Worm (Caenorhabditis elegans) whole organism, L3 larva: Measurements from ENCODE around the gene irld-64.

ENCODE experiments used
- ZK546.5 ChIP-seq: sonication (generic microtip); optimal IDR thresholded peaks from 2 replicates; lab custom pipeline; 2017; ENCODE audit warnings: missing biosample characterization, missing genetic modification characterization
- ama-1 ChIP-seq: fragments of 150-350 bp; optimal IDR thresholded peaks from 2 replicates; lab custom pipeline; 2018
- mdl-1 ChIP-seq: fragments of 150-350 bp; optimal IDR thresholded peaks from 2 replicates; lab custom pipeline; 2014; ENCODE audit warnings: missing biosample characterization, missing genetic modification characterization
- nhr-11 ChIP-seq: fragments of 150-350 bp; optimal IDR thresholded peaks from 2 replicates; lab custom pipeline; 2014; ENCODE audit warnings: missing biosample characterization, missing genetic modification characterization
- tbx-2 ChIP-seq: sonication (generic microtip); optimal IDR thresholded peaks from 2 replicates; lab custom pipeline; 2016; ENCODE audit warnings: mild to moderate bottlenecking, missing genetic modification characterization, missing compliant biosample characterization
- unc-39 ChIP-seq: sonication (generic microtip); optimal IDR thresholded peaks from 4 replicates; lab custom pipeline; 2017; ENCODE audit warnings: missing biosample characterization, missing genetic modification characterization

DNA sequence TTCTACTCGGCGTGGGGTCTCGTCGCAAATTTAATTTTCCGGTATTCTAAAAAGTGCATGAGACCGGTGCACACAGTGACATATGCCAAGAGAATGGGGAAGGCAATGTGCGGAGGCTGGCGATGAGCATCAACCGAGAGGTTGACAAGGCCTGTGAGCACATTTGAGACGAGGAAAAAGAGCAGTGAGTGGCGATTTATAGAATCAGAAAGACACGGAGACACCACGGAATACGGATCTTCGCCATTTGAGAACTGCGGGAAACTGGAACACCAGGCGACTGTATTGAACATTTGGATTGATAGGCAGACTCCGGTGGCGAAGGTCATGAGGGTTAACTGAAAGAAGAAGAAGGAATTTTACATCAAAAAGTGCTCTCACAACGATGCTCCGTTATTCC lies 51.5 kb downstream of the irld-64 start:
- no peak for TF ChIP-seq tbx-2 (tag; lab: Kevin White, UChicago)
- no peak for TF ChIP-seq ZK546.5 (tag; lab: Kevin White, UChicago)
- TF ChIP-seq unc-39, result no peak
- TF ChIP-seq nhr-11 (tag; lab: Kevin White, UChicago), result no peak
- no peak for TF ChIP-seq ama-1 (lab: Kevin White, UChicago)
- TF ChIP-seq mdl-1 (tag; lab: Kevin White, UChicago), result no peak
